Worm (Caenorhabditis elegans): ENCODE measurements around the gene grl-29.
"Not testable (repeated sequence)": the region's sequence is repeated elsewhere in the genome, so short reads cannot be mapped to it uniquely, and the experiment has no call there.

The grl-29 gene

DNA sequence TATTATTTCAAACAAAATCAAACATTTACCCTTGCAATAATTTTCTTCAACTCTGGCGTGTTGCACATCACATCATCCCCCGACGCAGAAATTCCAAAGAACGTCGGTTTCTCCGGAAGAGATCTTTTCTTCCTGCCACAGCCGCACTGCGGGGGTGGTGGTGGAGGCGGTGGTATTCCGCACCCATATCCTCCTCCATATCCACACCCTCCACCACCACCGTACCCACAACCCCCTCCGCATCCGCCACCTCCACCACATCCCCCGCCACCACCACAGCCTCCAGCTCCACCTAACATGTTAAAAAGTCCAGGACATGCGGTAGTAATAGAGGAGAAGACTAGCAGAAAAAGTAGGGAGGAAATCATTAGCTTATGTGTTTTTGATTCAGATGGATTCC is at the start of gene grl-29:
Gene grl-29, minus strand, starts transcription at position 368 of the 400 bp plus-strand sequence.
- TF ChIP-seq C08G9.2 (tag; optimal IDR thresholded peaks at IDR 0.05): no peak
- no peak for TF ChIP-seq che-1 (tag; optimal IDR thresholded peaks at IDR 0.05)
- TF ChIP-seq pat-9 (tag; optimal IDR thresholded peaks at IDR 0.05): no peak
- TF ChIP-seq elt-2 (tag; optimal IDR thresholded peaks at IDR 0.05): no peak
- no peak for TF ChIP-seq ceh-31 (tag; optimal IDR thresholded peaks at IDR 0.05)
- no peak for TF ChIP-seq pha-2 (tag; optimal IDR thresholded peaks at IDR 0.05)
- TF ChIP-seq T23F11.4 (GFP tag; optimal IDR thresholded peaks at IDR 0.05): no peak
- no peak for TF ChIP-seq ttx-3 (tag; optimal IDR thresholded peaks at IDR 0.05)
- TF ChIP-seq nhr-11 (tag; optimal IDR thresholded peaks at IDR 0.05): no peak

DNA sequence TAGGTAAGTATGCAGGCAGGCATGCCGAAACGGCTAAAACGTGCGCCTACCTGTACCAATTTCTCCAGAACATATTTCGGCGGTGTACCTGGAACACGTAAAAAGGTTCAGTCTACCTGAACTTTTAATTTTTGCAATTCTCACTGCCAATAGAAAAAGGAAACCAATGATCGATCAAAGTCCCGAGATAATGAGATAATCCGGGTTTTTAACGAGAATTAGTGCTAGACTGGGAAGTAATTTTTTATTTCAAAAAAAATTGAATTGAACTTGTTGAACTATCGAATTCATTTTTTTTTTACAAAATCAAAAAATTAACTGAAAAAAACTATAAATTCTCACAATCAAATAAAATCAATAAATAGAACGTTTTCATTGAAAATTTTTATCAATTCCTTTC is 45.5 kb upstream of the grl-29 start, which contains the start of gene T22F3.7:
Gene T22F3.7, minus strand, starts transcription at position 101 of the 400 bp plus-strand sequence.
- TF ChIP-seq nhr-232 (tag; optimal IDR thresholded peaks at IDR 0.05) (no peak), T23F11.4 (GFP tag; optimal IDR thresholded peaks at IDR 0.05) (no peak), fkh-10 (GFP tag; optimal IDR thresholded peaks at IDR 0.05) (no peak), syd-9 (tag; optimal IDR thresholded peaks at IDR 0.05) (no peak), nfya-1 (tag; optimal IDR thresholded peaks at IDR 0.05) (no peak), fax-1 (tag; optimal IDR thresholded peaks at IDR 0.05) (no peak), rnt-1 (tag; optimal IDR thresholded peaks at IDR 0.05) (no peak), lim-6 (tag; optimal IDR thresholded peaks at IDR 0.05) (no peak), pha-2 (tag; optimal IDR thresholded peaks at IDR 0.05) (no peak)

DNA sequence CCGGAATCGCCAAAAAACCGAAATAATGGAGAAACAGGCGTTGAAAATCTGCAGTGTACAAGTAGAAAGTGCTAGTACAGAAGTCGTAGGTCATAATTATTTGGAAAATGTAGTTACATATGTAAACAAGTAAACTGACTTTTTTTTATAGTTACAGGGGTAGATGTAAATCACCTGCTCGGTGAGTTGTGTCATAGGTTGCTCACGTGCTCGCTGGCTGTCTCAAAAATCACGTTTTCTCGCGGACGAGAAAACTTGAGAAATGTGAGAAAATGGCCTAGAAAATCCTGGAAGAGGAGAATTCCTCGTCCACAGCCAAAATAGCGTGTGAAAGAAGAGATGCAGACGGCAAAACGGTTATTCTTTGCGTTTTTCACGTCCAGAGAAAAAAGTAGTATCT is 42.0 kb upstream of the grl-29 start, which contains the start of gene srh-212:
Gene srh-212, minus strand, starts transcription at position 101 of the 400 bp plus-strand sequence.
- TF ChIP-seq ceh-22 (tag; optimal IDR thresholded peaks at IDR 0.05); ceh-24 (tag; optimal IDR thresholded peaks at IDR 0.05); unc-3 (GFP tag; conservative IDR thresholded peaks at IDR 0.05); unc-3 (tag; optimal IDR thresholded peaks at IDR 0.05): not testable (repeated sequence)

DNA sequence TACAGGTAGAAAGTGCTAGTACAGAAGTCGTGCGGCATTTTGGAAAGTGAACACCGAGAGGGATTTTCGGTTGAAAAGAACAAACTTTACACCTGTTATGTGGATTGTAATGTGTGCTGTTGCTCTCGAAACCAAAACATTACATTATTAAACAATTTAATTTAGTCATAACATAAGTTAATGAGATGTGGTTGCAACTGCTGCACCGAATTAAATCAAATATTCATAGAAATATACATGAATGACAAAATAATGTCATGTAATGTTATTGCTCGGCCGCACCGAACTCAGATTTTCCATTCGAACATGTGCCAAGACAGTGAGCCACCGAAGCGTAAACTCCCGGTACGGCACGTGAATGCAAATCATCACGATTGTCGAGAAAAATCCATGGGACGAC is 39.9 kb upstream of the grl-29 start, which contains the start of gene srh-213:
Gene srh-213, minus strand, starts transcription at position 101 of the 400 bp plus-strand sequence.
- no peak for TF ChIP-seq elt-4 (tag; optimal IDR thresholded peaks at IDR 0.05)

DNA sequence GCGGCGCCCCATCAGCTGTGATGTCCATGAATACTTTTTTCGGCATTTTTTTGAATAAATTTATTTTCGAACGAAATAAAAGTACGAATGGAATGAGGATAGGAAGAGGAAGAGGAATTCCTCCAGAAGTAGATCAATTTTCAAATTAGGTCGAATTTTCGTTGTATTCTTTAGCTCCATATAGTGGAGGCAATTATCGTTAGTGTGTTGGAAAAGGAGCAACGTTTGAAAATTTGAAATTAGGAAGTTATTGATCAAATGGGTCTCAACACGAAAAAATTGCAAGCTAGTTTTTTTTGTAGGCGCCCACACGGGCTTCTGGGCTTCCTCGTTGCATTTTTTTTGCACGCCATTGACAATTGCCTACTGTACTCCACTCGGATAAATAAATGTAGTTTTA is 37.1 kb upstream of the grl-29 start, which contains the start of gene T22F3.12:
Gene T22F3.12, minus strand, starts transcription at position 101 of the 400 bp plus-strand sequence.
- no peak for TF ChIP-seq ceh-22 (tag; optimal IDR thresholded peaks at IDR 0.05)
- TF ChIP-seq ceh-48 (tag; optimal IDR thresholded peaks at IDR 0.05): no peak
- TF ChIP-seq ceh-14 (tag; optimal IDR thresholded peaks at IDR 0.05): no peak
- no peak for TF ChIP-seq ceh-18 (tag; optimal IDR thresholded peaks at IDR 0.05)
- TF ChIP-seq T23F11.4 (GFP tag; optimal IDR thresholded peaks at IDR 0.05): no peak
- no peak for TF ChIP-seq hlh-15 (tag; optimal IDR thresholded peaks at IDR 0.05)
- no peak for TF ChIP-seq hlh-8 (tag; optimal IDR thresholded peaks at IDR 0.05)
- TF ChIP-seq madf-2 (tag; optimal IDR thresholded peaks at IDR 0.05): no peak
- no peak for TF ChIP-seq pat-9 (tag; optimal IDR thresholded peaks at IDR 0.05)
- TF ChIP-seq elt-4 (tag; optimal IDR thresholded peaks at IDR 0.05): no peak
- TF ChIP-seq syd-9 (tag; optimal IDR thresholded peaks at IDR 0.05): no peak
- TF ChIP-seq pax-1 (tag; optimal IDR thresholded peaks at IDR 0.05): no peak
- TF ChIP-seq C08G9.2 (tag; optimal IDR thresholded peaks at IDR 0.05): no peak
- TF ChIP-seq ceh-34 (tag; optimal IDR thresholded peaks at IDR 0.05): no peak
- TF ChIP-seq ceh-6 (GFP tag; optimal IDR thresholded peaks at IDR 0.05): no peak
- no peak for TF ChIP-seq hlh-13 (GFP tag; optimal IDR thresholded peaks at IDR 0.05)
- TF ChIP-seq tbx-7 (tag; optimal IDR thresholded peaks at IDR 0.05): no peak
- TF ChIP-seq K09A11.1 (tag; optimal IDR thresholded peaks at IDR 0.05; ENCODE audit: insufficient read depth): no peak
- no peak for TF ChIP-seq pag-3 (tag; optimal IDR thresholded peaks at IDR 0.05; ENCODE audit: borderline replicate concordance)

Data from whole organism, late embryonic.